Fruit fly (Drosophila melanogaster): Measurements from ENCODE around the gene CG32603.

Gene CG32603

DNA sequence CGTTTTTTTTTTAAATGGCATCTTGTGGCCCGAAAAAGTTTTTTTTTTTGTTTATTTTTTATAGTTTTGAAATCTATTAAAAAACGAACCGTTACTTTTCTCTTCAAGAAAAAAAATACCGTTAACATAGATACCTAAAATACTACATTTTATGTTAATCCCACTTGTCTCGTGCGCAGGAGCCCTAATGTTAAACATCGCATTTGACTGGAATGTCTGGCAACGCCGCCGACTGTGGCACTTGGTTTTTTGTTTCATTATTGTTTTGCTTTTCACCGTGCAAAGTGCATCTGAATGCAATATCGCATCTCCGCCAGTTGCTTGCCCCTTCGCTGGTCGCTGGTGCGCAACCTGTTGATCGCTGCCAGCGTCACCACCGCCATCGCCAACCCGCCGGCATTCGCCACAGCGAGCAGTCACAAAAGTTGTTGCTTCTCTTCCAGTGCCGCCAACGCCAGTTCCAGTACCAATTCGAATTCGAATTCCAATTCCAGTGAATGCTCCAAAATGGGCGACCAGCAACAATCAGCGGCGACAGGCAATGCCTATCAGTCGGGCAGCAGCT, 15.7 kb downstream of the CG32603 start, which contains the start of gene CG11590:
TSS of gene CG11590 (plus strand) at position 212 of the 565 bp plus-strand sequence.
- TF ChIP-seq CG8478 (optimal IDR thresholded peaks at IDR 0.05) = no peak
- TF ChIP-seq CTCF (optimal IDR thresholded peaks at IDR 0.05) = no peak

DNA sequence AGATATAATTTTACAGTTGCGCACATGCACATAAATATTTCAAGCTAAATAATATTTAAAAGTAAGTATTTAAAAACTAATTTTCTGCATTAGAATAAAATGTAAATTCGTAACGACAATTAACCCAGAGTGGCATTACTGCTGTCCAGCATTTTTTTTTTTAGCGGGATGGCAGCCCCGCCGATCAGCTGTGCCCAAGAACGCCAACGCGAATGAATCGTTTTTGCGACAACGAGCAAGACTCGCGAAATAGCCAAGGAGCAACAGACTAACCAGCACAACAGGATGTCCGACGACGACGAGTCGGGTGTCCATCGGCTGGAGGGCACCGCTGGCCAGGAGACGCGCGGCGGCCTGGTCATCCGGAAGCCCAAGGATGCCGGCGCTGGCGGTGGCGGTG, 16.8 kb downstream of the CG32603 start, which contains the start of gene Prp16:
TSS of gene Prp16 (plus strand) at position 185 of the 400 bp plus-strand sequence.
- TF ChIP-seq CG8478 (optimal IDR thresholded peaks at IDR 0.05) (no peak), CTCF (optimal IDR thresholded peaks at IDR 0.05) (no peak)

DNA sequence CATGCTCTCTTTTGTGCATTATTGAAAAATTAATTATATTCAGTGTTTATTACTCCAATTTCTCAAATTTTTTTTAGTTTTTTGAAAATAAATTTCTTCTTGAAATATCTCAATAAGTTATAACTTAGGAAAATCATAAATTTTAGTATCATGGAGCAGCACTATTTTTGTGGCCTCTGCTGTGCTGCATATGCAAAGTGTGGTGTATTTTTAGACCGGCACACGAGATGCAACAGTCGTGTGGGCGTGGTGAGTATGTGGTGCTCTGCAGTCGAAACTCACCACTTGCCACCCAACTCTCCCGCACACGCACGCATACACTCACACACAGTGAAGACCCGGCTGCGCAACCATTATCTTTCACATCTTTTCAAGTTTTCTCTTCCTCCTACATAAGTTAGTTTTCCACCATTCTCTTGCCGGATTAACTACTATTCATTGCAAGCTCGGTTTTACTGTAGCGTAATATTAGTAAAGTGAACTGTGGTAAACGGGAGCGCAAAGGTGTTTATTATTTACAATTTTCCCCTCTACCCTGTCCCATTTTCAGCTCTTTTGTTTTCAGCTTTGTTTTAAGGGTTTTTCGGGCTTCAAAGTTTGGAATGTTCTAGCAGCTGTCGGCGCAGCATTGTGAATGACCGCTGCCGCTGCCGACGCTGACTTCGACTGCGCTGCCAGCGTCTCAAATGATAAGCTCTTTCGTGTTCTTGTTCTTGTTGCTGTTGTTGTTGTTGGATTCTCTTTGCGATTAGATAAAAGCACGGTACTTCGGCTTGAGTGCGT, 24.3 kb downstream of the CG32603 start:
- TF ChIP-seq CG8478 (optimal IDR thresholded peaks at IDR 0.05) = no peak
- no peak for TF ChIP-seq CTCF (optimal IDR thresholded peaks at IDR 0.05)

DNA sequence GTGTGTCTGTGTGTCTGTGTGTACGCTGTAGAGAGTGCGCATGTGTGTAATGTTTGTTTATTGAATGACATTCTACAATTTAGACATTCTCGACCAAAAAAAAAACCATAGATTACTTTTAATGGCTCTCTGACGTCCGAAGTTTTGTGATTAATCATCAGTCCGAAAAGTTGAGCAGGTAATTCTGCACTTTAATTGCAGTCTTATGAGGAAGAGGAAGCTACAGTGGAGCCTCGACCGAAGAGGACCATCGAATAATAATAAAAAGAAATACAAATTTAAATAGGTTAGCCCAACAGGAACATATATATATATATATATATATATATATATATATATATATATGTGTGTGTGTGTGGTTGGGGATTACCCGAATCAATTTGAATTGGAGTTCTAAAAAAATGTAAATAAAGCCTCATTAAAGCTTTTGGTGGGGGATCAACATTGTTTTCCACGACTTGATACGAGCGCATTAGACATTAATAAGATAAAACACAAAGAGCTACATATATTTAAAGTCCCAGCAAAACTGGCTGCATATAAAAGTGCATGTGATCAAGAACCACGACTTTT, 24.9 kb downstream of the CG32603 start:
- TF ChIP-seq CG8478 (optimal IDR thresholded peaks at IDR 0.05) = no peak
- no peak for TF ChIP-seq CTCF (optimal IDR thresholded peaks at IDR 0.05)

DNA sequence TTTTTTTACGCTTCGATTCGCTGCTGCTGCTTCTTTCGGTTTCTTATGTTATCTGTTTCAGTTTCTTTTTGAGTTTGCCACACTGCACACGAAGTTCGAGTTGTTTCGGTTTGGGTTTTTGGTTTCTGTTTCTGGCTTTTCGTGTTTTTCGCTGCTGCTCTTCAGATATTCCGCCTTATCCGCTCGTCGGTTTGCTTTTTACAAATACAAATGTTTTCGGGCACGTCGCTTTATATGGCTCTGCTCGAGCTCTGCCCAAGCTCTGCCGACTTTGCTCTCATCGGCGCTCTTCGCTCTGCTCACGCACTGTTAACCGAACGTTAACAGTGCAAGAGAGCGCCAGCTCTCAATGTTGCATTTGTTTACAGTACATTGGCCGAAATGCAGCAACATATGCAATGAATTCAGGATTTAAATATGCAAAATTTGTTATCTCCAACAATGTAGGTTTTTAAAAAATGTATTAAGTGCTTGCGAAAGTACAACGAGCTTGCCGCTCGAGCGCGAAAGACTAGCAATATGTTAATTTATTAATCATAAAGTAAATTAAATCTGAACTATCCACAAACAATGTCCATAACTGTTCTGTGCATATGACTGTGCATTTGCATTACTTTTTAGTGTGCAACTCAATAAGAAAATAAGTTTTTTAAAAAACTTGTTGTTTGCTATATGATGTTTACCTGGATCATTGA, 27.0 kb downstream of the CG32603 start:
- TF ChIP-seq CTCF (optimal IDR thresholded peaks at IDR 0.05) = no peak
- no peak for TF ChIP-seq CG8478 (optimal IDR thresholded peaks at IDR 0.05)

DNA sequence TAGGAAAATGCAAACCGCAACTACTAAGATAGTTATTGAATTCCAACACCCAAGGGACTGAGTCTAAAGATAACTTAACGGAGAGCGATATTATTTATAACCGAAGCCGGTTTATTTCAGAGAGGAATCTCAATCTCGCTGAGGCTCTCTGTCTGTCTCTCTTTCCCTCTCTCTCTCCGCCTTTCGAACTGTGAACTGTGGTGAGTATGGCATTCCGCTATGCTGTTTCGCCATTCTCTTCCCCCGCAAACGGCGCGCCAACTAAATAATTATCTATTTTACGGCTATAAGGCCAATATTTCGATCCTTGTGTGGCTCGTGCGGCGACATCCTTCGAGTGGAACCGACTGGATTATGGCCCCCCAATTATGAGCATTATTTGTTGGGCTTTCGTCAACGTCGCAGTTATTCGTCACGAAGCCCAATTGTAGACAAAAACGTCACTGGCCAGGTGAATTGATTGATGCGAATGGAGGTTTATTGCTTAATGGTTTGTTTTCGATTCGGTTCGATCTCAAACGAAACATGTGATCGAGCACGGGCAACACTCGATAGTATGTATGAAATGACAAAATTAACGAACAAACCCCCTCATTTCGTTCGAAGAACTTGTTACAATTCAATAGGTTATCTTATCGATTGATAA, 27.9 kb downstream of the CG32603 start:
- TF ChIP-seq CTCF (optimal IDR thresholded peaks at IDR 0.05) = no peak
- no peak for TF ChIP-seq CG8478 (optimal IDR thresholded peaks at IDR 0.05)

DNA sequence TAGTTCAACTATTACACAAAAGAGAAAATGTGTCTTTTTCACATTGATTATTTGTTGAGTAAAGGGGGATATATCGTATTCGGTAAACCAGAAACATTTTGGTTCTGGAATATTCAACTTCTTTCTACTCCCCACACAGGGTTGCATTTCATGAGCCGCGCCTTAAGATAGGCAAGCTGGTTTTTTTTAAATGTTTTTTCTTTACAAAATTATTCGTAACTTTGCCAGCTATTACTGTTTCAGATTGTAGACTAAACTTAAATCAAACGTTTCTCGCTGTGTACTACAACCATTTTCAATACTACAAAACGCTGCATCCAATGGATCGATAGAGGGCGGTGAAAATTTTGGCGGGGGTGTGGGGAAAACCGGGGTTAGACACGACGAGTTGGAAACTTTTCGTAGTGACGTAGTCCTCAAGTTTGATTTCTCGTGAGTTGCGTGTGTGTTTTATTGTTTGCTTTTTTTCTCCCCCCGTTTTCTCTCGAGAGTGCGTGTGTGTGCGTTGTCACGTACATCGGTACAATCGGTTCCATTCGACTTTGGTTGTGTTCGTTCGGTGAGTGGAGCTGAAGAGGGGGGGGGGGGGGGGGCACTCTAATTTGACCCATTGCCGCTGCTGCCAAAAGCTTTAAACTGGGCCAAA, 29.3 kb downstream of the CG32603 start:
- TF ChIP-seq CG8478 (optimal IDR thresholded peaks at IDR 0.05) (no peak), CTCF (optimal IDR thresholded peaks at IDR 0.05) (no peak)

DNA sequence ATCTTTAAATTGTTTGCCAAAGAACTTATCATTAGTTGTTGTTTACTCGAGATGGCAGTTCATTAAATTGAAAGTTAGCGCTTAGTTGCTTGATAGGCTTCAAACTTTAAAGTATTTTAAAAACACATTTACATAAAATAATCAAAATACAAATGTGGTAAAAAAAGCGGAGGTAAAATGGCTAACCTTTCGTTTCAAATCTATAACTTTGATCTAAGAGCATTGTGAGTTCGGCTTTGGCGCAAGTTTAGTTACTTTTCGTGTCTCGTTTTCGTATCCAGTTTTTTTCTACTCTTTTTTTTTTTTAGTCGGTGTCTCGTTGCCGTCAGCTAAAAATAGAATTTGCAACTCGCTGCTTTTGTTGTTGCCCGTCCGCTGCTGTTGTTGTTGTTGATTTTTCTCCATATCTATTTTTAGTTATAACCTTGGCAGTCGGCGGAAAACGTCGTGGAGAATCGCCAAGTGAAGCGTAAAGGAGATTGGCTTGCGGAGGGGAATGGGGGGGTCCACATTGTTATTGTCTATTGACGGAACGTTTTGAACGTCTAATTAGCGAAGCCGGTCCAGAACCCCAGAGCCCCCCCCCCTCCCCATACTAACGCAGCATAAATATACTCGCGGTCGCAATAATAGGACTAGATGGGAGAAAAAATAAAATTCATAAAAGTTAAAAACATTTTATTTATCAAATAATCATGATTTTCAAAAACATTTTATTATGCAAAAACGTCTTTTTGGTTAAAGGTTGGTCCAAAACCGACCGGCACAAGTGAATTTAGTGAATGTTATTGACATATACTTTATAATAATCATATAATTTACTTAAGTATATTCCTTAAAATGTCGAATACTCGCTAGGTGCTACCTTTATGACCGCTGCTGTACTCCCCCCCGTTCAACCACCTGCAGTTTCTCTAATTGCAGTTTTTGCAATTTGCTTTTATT, 30.4 kb downstream of the CG32603 start:
- TF ChIP-seq CTCF (optimal IDR thresholded peaks at IDR 0.05) (no peak), CG8478 (optimal IDR thresholded peaks at IDR 0.05) (no peak)

DNA sequence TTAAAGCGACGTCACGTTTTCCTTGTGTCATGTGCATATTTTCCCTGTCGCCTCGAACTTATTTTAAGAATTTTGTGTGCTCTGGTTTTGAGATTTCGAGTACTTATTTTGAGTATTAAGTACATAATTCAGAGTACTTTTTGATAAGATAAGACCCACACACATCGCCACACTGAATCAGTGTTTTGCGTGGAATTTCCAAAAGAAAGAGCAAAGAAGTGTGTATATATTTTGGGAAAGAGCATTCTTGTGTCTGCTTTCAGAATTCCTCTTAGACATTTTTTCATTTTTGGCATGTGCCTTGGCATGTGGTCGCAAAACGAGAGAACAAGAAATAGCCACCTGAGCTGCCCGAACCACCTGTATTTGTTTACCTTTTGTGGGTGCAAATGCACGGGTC, 31.5 kb downstream of the CG32603 start:
- TF ChIP-seq CTCF (optimal IDR thresholded peaks at IDR 0.05) = no peak
- TF ChIP-seq CG8478 (optimal IDR thresholded peaks at IDR 0.05) = no peak

DNA sequence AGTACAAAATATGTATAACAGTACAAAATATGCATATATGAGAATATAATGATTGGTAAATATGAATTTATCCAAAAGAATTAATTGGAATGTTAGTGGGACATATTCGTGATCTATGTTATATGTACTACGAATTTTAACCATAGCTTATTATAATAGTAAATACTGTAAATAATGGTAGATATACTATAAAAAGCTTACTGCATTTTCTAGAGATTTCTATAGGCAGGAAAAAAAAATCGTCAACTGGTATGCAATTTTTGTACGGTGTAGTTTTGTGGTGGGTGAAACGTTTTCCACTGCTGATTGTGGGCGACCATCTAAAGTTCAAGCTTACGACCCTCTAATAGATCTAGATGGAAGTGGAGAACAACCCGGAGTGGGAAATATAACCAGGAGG, 32.5 kb downstream of the CG32603 start:
- no peak for TF ChIP-seq CTCF (optimal IDR thresholded peaks at IDR 0.05)
- no peak for TF ChIP-seq CG8478 (optimal IDR thresholded peaks at IDR 0.05)

DNA sequence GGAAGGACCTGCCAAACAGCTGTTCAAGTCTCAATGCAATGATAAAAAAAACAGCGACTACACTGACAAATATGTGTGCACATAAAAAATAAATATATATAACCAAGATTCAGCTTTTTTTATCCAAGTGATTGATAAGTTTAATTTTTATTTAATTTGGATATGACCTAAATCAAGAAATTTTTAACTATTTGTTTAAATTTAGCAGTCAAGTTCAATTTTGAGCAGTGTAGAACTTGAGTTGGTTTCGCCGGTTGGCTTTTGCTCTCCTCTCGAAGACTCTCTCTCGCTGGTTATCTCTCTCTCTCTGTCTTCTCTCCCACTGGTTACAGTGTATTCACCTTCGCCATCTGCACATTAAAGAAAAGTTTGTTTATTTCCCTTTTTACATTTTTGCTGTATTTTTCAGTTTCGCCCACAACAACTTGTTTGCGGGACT, 33.7 kb downstream of the CG32603 start:
- no peak for TF ChIP-seq CG8478 (optimal IDR thresholded peaks at IDR 0.05)
- no peak for TF ChIP-seq CTCF (optimal IDR thresholded peaks at IDR 0.05)

DNA sequence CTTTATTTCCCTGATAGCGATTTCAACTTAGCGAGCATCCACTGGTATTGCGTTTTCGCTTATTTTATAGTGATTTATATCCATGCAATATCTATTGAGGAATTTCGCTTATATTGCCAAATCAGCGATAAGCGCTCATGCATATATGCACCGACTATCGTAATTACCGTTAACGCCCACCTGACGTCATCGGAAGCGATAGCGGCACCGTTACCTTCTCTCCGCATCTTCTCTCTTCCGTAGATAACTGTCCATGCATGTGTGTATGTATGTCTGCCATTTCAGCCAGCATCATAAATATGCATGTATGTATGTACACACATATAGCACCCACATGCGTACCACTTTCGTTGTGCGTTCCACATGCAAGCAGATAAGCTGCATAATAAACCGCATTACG, 36.8 kb downstream of the CG32603 start:
- TF ChIP-seq CG8478 (optimal IDR thresholded peaks at IDR 0.05) (no peak), CTCF (optimal IDR thresholded peaks at IDR 0.05) (no peak)

DNA sequence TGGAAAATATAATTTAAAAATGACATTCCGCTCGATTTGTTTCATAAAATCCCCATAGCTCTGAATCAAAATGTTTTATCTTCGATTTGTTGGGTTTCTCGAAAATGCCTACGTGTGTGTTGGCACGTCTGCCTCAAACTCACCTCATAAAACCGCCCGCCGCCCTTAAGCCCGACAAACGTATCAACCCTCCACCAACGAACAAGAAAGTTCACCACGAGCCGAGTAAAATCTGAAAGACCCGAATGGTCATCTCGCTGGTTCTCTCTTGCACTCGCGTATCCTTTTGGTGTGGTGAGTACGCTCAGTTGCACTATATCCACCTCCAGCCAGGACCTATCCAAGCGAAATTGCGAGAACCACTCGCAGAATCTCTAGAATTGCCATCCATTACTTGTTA, 37.6 kb downstream of the CG32603 start:
- TF ChIP-seq CTCF (optimal IDR thresholded peaks at IDR 0.05) (no peak), CG8478 (optimal IDR thresholded peaks at IDR 0.05) (no peak)

All from S2 (cell line).